Fruit fly (Drosophila melanogaster): ENCODE results near the gene smp-30.
A peak's percentile ranks its signal among the peaks of the same experiment; 100 is the strongest.

smp-30 gene

DNA sequence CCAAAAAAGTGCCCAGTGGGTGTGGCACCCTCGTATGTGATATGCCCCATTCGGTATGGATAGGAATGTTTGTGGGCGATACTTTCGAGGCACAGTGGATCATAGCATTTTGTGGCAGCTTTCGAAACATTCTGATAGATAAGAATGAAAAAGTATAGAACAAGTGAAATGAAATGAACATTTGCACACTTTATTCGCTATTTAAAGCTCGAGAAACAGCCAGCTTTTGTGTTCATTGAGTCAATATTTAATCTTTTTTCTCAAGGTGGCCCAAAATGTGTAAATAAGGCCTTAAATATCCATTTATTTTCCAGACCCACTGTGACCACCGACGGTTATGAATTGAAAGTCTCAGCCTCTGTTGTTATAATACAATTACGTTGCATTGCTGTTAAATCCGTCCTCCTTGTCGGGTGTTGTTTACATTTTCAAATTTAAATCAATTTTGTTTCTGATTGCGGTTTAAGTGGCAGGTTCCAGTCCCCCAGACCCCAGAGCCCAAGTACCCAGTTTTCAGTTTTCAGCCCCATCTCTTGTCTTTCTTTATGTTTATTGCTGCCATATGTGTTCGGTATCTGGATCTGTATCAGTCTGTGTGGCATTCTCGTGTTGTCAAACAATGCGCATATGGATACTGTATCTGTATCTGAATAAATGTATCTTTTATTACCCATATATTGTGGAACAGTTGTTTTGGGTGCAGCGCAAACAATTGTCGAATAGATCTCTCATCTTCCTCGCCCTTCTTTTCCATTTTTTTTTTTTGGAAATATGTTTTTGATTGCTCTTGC, 6.5 kb downstream of the smp-30 start (continued):
- TF ChIP-seq hbn (GFP tag; IDR thresholded peaks at IDR 0.05; ENCODE audit: partially characterized antibody) (no peak), onecut (GFP tag; IDR thresholded peaks at IDR 0.05) (no peak), CG5180 (GFP tag; optimal IDR thresholded peaks at IDR 0.05) (no peak), h (optimal IDR thresholded peaks at IDR 0.05) (no peak), CG30431 (GFP tag; optimal IDR thresholded peaks at IDR 0.05) (no peak), so (GFP tag; IDR thresholded peaks at IDR 0.05) (no peak), CG10431 (GFP tag; optimal IDR thresholded peaks at IDR 0.05) (no peak), vvl (GFP tag; IDR thresholded peaks at IDR 0.05) (peak; percentile 35; the same call in 1 of the 2 replicates), tx (GFP tag; optimal IDR thresholded peaks at IDR 0.05) (no peak), exex (tag; optimal IDR thresholded peaks at IDR 0.05) (no peak), Xbp1 (GFP tag; optimal IDR thresholded peaks at IDR 0.05) (peak; percentile 10), Bteb2 (GFP tag; optimal IDR thresholded peaks at IDR 0.05) (no peak), CG1024 (GFP tag; IDR thresholded peaks at IDR 0.05) (no peak), Scr (GFP tag; IDR thresholded peaks at IDR 0.05; ENCODE audit: partially characterized antibody) (no peak), row (GFP tag; IDR thresholded peaks at IDR 0.05) (no peak), bsh (GFP tag; optimal IDR thresholded peaks at IDR 0.05) (peak in 1 of 2 experiments; percentile 72), bbx (GFP tag; IDR thresholded peaks at IDR 0.05; ENCODE audit: partially characterized antibody) (no peak), CG34422 (GFP tag; IDR thresholded peaks at IDR 0.05) (no peak), run (tag; optimal IDR thresholded peaks at IDR 0.05) (no peak), CG1647 (GFP tag; optimal IDR thresholded peaks at IDR 0.05) (no peak), pros (GFP tag; optimal IDR thresholded peaks at IDR 0.05) (no peak), Nf-YC (tag; optimal IDR thresholded peaks at IDR 0.05) (no peak), cad (GFP tag; optimal IDR thresholded peaks at IDR 0.05) (no peak), B-H1 (GFP tag; IDR thresholded peaks at IDR 0.05) (no peak), ab (GFP tag; optimal IDR thresholded peaks at IDR 0.05) (no peak), Dbx (GFP tag; IDR thresholded peaks at IDR 0.05) (no peak), Blimp-1 (GFP tag; optimal IDR thresholded peaks at IDR 0.05) (peak; percentile 57), B-H2 (GFP tag; optimal IDR thresholded peaks at IDR 0.05) (no peak), fd64A (GFP tag; optimal IDR thresholded peaks at IDR 0.05) (peak; percentile 28), Mad (GFP tag; optimal IDR thresholded peaks at IDR 0.05) (no peak), CG33213 (GFP tag; optimal IDR thresholded peaks at IDR 0.05) (no peak), CG15601 (tag; optimal IDR thresholded peaks at IDR 0.05) (no peak), Nf-YB (GFP tag; optimal IDR thresholded peaks at IDR 0.05) (no peak), CG8359 (GFP tag; optimal IDR thresholded peaks at IDR 0.05; ENCODE audit: borderline replicate concordance) (no peak), CG6654 (GFP tag; optimal IDR thresholded peaks at IDR 0.05) (no peak), CG14710 (tag; optimal IDR thresholded peaks at IDR 0.05) (peak; percentile 13), CG30403 (GFP tag; optimal IDR thresholded peaks at IDR 0.05) (peak; percentile 40), luna (GFP tag; optimal IDR thresholded peaks at IDR 0.05) (no peak), CG14667 (GFP tag; IDR thresholded peaks at IDR 0.05) (no peak), da (GFP tag; optimal IDR thresholded peaks at IDR 0.05) (no peak), sug (tag; optimal IDR thresholded peaks at IDR 0.05) (no peak), cato (GFP tag; optimal IDR thresholded peaks at IDR 0.05; ENCODE audit: borderline replicate concordance) (no peak), MTF-1 (GFP tag; optimal IDR thresholded peaks at IDR 0.05; ENCODE audit: borderline replicate concordance) (no peak), Jarid2 (GFP tag; optimal IDR thresholded peaks at IDR 0.05) (no peak), tin (GFP tag; optimal IDR thresholded peaks at IDR 0.05) (no peak), cg (GFP tag; optimal IDR thresholded peaks at IDR 0.05) (peak; percentile 1), yki (optimal IDR thresholded peaks at IDR 0.05) (no peak), CG12391 (tag; optimal IDR thresholded peaks at IDR 0.05) (peak; percentile 1), Bdp1 (GFP tag; optimal IDR thresholded peaks at IDR 0.05) (no peak), Ets97D (GFP tag; optimal IDR thresholded peaks at IDR 0.05) (no peak)

All from whole organism, embryonic.